Worm (Caenorhabditis elegans) whole organism, mixed stage, embryonic: Measurements from ENCODE around the gene Y53G8AR.1.

ENCODE experiments used
- ces-1 ChIP-seq: fragments of 150-350 bp; optimal IDR thresholded peaks from 2 replicates; lab custom pipeline; 2014; ENCODE audit warnings: missing biosample characterization, missing genetic modification reagents, missing genetic modification characterization
- nhr-28 ChIP-seq: fragments of 150-350 bp; optimal IDR thresholded peaks from 2 replicates; lab custom pipeline; 2014; ENCODE audit warnings: missing biosample characterization, missing genetic modification characterization
- nhr-76 ChIP-seq: sonication (generic microtip); optimal IDR thresholded peaks from 2 replicates; lab custom pipeline; 2017; ENCODE audit warnings: missing biosample characterization, missing genetic modification characterization
- snpc-4 ChIP-seq: fragments of 150-350 bp; optimal IDR thresholded peaks from 2 replicates; lab custom pipeline; 2014; ENCODE audit warnings: missing biosample characterization, missing genetic modification characterization
- unc-62 ChIP-seq: fragments of 150-350 bp; optimal IDR thresholded peaks from 2 replicates; lab custom pipeline; 2014; ENCODE audit warnings: missing biosample characterization, missing genetic modification reagents, missing genetic modification characterization

DNA sequence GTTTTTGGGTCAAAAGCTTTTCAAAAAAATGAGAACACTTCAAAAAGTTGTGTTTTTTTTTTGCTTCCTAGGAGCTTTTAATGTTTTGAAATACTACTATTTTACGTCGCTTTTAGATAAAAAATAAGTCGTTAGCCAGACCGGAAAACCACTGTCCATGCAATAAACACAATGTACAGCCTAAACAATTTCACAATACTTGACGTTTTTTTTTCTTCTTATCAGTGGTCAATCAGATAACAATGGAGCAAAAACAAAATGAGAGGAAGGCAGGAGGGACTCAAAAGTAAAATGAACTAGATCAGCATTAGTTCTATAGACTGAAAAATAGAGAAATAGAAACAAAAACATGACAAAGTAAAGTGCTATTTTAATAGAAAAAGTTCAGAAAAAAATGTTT is 37.9 kb downstream of the Y53G8AR.1 start:
- TF ChIP-seq nhr-28 (no peak), nhr-76 (no peak), snpc-4 (tag; lab: Kevin White, UChicago) (no peak), unc-62 (no peak), ces-1 (GFP tag; lab: Kevin White, UChicago) (no peak)
